Worm (Caenorhabditis elegans) whole organism, young adult: Measurements from ENCODE around the gene oig-3.

ENCODE experiments used
- F37B4.10 ChIP-seq: fragments of 200-800 bp; sonication (Bioruptor generic); IDR thresholded peaks from 2 replicates; pipeline ENCODE4 v1.3.6; 2022; ENCODE audit warnings: missing genetic modification characterization, missing compliant biosample characterization
- efl-1 ChIP-seq: fragments of 150-350 bp; optimal IDR thresholded peaks from 2 replicates; lab custom pipeline; 2014; ENCODE audit warnings: missing biosample characterization, missing genetic modification reagents, missing genetic modification characterization

DNA sequence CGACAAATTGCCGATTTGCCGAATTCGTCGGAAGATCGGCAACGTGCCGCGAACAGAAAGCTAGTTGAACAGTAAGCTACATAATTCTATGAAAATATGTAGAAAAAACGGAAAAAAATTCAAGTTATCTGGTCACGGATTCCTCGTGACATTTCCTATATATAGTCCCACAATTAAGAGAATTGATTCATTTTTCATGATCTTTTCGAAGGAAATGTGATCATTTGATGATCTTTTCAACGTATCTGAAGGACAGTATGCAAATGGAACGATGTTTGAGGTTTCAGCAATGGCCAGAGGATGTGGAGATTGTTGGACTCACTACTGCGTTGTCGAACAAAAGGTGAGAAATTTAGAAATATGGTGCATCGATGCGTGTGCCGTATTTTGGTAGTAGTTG is 21.5 kb upstream of the oig-3 start, which contains the start of gene R08A2.9:
- TF ChIP-seq efl-1 (GFP tag; lab: Kevin White, UChicago) (no peak), F37B4.10 (GFP tag; lab: Robert Waterston, UW) (no peak)
